Worm (Caenorhabditis elegans): ENCODE measurements around the gene Y45G12C.10.

DNA sequence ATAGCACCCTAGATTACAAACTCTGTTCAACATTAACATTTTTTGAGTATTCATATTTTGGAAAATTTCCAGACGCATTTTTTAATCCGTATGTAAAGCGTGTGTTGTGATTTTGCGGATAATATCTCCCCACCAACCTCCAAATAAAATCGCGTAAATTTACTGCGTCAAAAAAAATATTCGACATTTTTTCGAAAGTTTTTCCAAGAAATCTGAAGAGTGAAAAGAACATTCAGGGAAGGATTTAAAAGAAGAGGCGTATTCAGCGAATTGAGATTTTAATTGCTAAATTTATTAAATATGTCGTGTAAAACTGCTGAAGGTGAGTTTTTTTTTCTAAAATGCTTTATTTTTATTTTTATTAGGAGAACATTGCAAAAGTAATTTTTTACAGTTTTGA is 37.7 kb upstream of the Y45G12C.10 start, which contains the start of gene nhr-290:
- TF ChIP-seq ztf-29 (GFP tag; IDR thresholded peaks at IDR 0.05) = no peak
- no peak for TF ChIP-seq ref-1 (GFP tag; conservative IDR thresholded peaks at IDR 0.05)
- no peak for TF ChIP-seq klf-2 (GFP tag; conservative IDR thresholded peaks at IDR 0.05)
- TF ChIP-seq flt-1 (GFP tag; IDR thresholded peaks at IDR 0.05) = no peak
- TF ChIP-seq med-1 (GFP tag; optimal IDR thresholded peaks at IDR 0.05; ENCODE audit: insufficient read depth) = no peak
